Worm (Caenorhabditis elegans): Measurements from ENCODE around the gene srw-6.

DNA sequence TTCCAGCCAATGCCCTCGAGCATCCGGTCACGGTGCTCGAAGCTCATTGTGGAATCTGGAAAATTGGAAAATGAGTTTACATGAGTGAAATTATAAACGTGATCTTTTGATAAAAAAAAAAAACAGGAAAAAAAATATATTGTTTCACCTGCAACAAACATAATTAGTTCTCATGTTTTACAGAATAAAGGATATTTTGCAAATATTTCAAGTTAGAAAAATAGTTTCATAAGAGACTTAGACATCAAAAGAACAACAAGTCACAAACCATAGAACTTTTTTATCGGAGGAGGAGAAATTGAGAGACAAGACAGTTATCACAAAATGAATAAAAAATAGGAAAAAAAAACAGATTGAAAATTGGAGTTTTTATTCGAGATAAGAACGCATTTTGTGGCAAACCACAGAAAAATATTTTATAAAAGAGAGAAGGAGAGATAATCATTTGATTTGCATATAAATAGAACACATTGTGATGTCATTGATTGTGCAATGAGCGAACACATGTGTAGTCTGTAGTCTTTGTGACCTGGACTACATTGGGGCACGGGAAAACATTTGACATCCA, 24.2 kb upstream of the srw-6 start, which contains the start of gene R08F11.1:
- TF ChIP-seq nhr-237 (tag; optimal IDR thresholded peaks at IDR 0.05): no peak
- no peak for TF ChIP-seq mls-2 (tag; optimal IDR thresholded peaks at IDR 0.05)
